Fruit fly (Drosophila melanogaster): ENCODE data around the gene CG43093.

CG43093 gene

dm6 chr3R:22770207-22770606, at the start of gene CG43093:
CG43093 (minus strand) TSS chr3R:22770307.
- TF ChIP-seq CTCF (optimal IDR thresholded peaks at IDR 0.05) (no peak), CG8478 (optimal IDR thresholded peaks at IDR 0.05) (no peak)

- TF ChIP-seq CG8478 (optimal IDR thresholded peaks at IDR 0.05): no peak
Observed at dm6 chr3R:22816437-22817173, 46.5 kb upstream of the CG43093 start.

dm6 chr3R:22816078-22816436, 46.0 kb upstream of the CG43093 start, which contains the start of gene CG13840:
CG13840 (minus strand) TSS chr3R:22816178.
- TF ChIP-seq CTCF (optimal IDR thresholded peaks at IDR 0.05) (no peak), CG8478 (optimal IDR thresholded peaks at IDR 0.05) (no peak)

- TF ChIP-seq CTCF (optimal IDR thresholded peaks at IDR 0.05) (peak; percentile 62 to 66), CG8478 (optimal IDR thresholded peaks at IDR 0.05) (no peak)
Observed at dm6 chr3R:22810277-22810676, 40.2 kb upstream of the CG43093 start.

- TF ChIP-seq CTCF (optimal IDR thresholded peaks at IDR 0.05) (no peak), CG8478 (optimal IDR thresholded peaks at IDR 0.05) (no peak)
Observed at dm6 chr3R:22807132-22807531, 37.0 kb upstream of the CG43093 start.

dm6 chr3R:22803655-22804341, 33.7 kb upstream of the CG43093 start, which contains the start of gene CG7031:
CG7031 (plus strand) TSS chr3R:22804291.
- TF ChIP-seq CTCF (optimal IDR thresholded peaks at IDR 0.05) (no peak), CG8478 (optimal IDR thresholded peaks at IDR 0.05) (no peak)

dm6 chr3R:22793953-22794352, 23.8 kb upstream of the CG43093 start:
- TF ChIP-seq CG8478 (optimal IDR thresholded peaks at IDR 0.05): no peak
- TF ChIP-seq CTCF (optimal IDR thresholded peaks at IDR 0.05): peak; percentile 56 to 78

- TF ChIP-seq CG8478 (optimal IDR thresholded peaks at IDR 0.05) (no peak), CTCF (optimal IDR thresholded peaks at IDR 0.05) (no peak)
Observed at dm6 chr3R:22789106-22789505, 19.0 kb upstream of the CG43093 start.

- TF ChIP-seq CTCF (optimal IDR thresholded peaks at IDR 0.05) (no peak), CG8478 (optimal IDR thresholded peaks at IDR 0.05) (no peak)
Observed at dm6 chr3R:22784674-22785316, 14.7 kb upstream of the CG43093 start.

dm6 chr3R:22781412-22781811, 11.3 kb upstream of the CG43093 start:
- TF ChIP-seq CG8478 (optimal IDR thresholded peaks at IDR 0.05) (no peak), CTCF (optimal IDR thresholded peaks at IDR 0.05) (no peak)

dm6 chr3R:22780135-22780534, 10.0 kb upstream of the CG43093 start:
- TF ChIP-seq CTCF (optimal IDR thresholded peaks at IDR 0.05): no peak

dm6 chr3R:22776457-22776856, 6.3 kb upstream of the CG43093 start:
- TF ChIP-seq CTCF (optimal IDR thresholded peaks at IDR 0.05) (no peak), CG8478 (optimal IDR thresholded peaks at IDR 0.05) (no peak)

- TF ChIP-seq CTCF (optimal IDR thresholded peaks at IDR 0.05) (no peak), CG8478 (optimal IDR thresholded peaks at IDR 0.05) (no peak)
Observed at dm6 chr3R:22771670-22772069, 1.6 kb upstream of the CG43093 start, which contains the start of gene CG43095. CG43095 (minus strand) TSS chr3R:22771770.

dm6 chr3R:22770887-22771286, 780 bp upstream of the CG43093 start, which contains the start of gene CG43094:
CG43094 (minus strand) TSS chr3R:22770987.
- no peak for TF ChIP-seq CTCF (optimal IDR thresholded peaks at IDR 0.05)
- TF ChIP-seq CG8478 (optimal IDR thresholded peaks at IDR 0.05): no peak

- TF ChIP-seq CG8478 (optimal IDR thresholded peaks at IDR 0.05) (no peak), CTCF (optimal IDR thresholded peaks at IDR 0.05) (no peak)
Observed at dm6 chr3R:22769567-22769966, 540 bp downstream of the CG43093 start, which contains the start of gene CG43092. CG43092 (minus strand) TSS chr3R:22769667.

dm6 chr3R:22768633-22769032, 1.5 kb downstream of the CG43093 start, which contains the start of gene CG43091:
CG43091 (minus strand) TSS chr3R:22768733.
- TF ChIP-seq CG8478 (optimal IDR thresholded peaks at IDR 0.05): no peak

Data from S2 (cell line).